Fruit fly (Drosophila melanogaster): ENCODE data around the gene SF1.

The SF1 gene

dm6 chr3R:17583658-17584460 lies 43.6 kb downstream of the SF1 start (continued):
- TF ChIP-seq CG42726 (GFP tag; IDR thresholded peaks at IDR 0.05; ENCODE audit: partially characterized antibody) (no peak), CG5180 (GFP tag; optimal IDR thresholded peaks at IDR 0.05) (no peak), seq (GFP tag; IDR thresholded peaks at IDR 0.05) (0 out of 2 replicates have a peak, but pooled peaks have one; percentile 11), Ptx1 (GFP tag; IDR thresholded peaks at IDR 0.05) (0 out of 2 replicates have a peak, but pooled peaks have one; percentile 32), dmrt99B (tag; optimal IDR thresholded peaks at IDR 0.05) (peak; percentile 71), CG18476 (GFP tag; optimal IDR thresholded peaks at IDR 0.05) (peak; percentile 11), C15 (GFP tag; IDR thresholded peaks at IDR 0.05) (no peak), CG10431 (GFP tag; optimal IDR thresholded peaks at IDR 0.05) (peak; percentile 49), CG4282 (GFP tag; optimal IDR thresholded peaks at IDR 0.05) (no peak), fd102C (GFP tag; optimal IDR thresholded peaks at IDR 0.05) (no peak), Sox100B (GFP tag; optimal IDR thresholded peaks at IDR 0.05) (peak; percentile 52), CG3995 (GFP tag; optimal IDR thresholded peaks at IDR 0.05) (no peak), Hand (GFP tag; optimal IDR thresholded peaks at IDR 0.05) (no peak), aop (GFP tag; IDR thresholded peaks at IDR 0.05) (no peak), CG6654 (GFP tag; optimal IDR thresholded peaks at IDR 0.05) (no peak), nmo (GFP tag; optimal IDR thresholded peaks at IDR 0.05) (peak; percentile 66), CG11093 (GFP tag; IDR thresholded peaks at IDR 0.05) (peak; percentile 42; the same call in 1 of the 3 replicates), CG14014 (GFP tag; IDR thresholded peaks at IDR 0.05) (no peak), ken (GFP tag; IDR thresholded peaks at IDR 0.05) (peak; percentile 15; the same call in 1 of the 3 replicates), CG2889 (GFP tag; IDR thresholded peaks at IDR 0.05) (no peak), CG18599 (GFP tag; optimal IDR thresholded peaks at IDR 0.05) (peak; percentile 37), CG13287 (GFP tag; IDR thresholded peaks at IDR 0.05; ENCODE audit: partially characterized antibody) (no peak), sd (tag; optimal IDR thresholded peaks at IDR 0.05) (peak; percentile 18), Dbx (GFP tag; IDR thresholded peaks at IDR 0.05) (no peak), CG14710 (tag; optimal IDR thresholded peaks at IDR 0.05) (peak; percentile 76), lov (optimal IDR thresholded peaks at IDR 0.05) (no peak), lov (GFP tag; IDR thresholded peaks at IDR 0.05) (0 out of 3 replicates have a peak, but pooled peaks have one; percentile 6), Fer2 (tag; optimal IDR thresholded peaks at IDR 0.05) (no peak), unpg (GFP tag; optimal IDR thresholded peaks at IDR 0.05) (peak; percentile 64), CG12942 (GFP tag; optimal IDR thresholded peaks at IDR 0.05) (peak; percentile 28), CG4424 (GFP tag; optimal IDR thresholded peaks at IDR 0.05) (peak; percentile 32), chm (GFP tag; IDR thresholded peaks at IDR 0.05) (no peak; the same call in 1 of the 2 replicates), CG31441 (GFP tag; IDR thresholded peaks at IDR 0.05) (peak; percentile 67), CG9817 (tag; optimal IDR thresholded peaks at IDR 0.05) (peak; percentile 0), CG3726 (GFP tag; IDR thresholded peaks at IDR 0.05) (0 out of 3 replicates have a peak, but pooled peaks have one; percentile 45), ranshi (GFP tag; IDR thresholded peaks at IDR 0.05) (peak; percentile 34; the same call in 1 of the 2 replicates), row (GFP tag; IDR thresholded peaks at IDR 0.05) (peak; percentile 70), Oli (tag; optimal IDR thresholded peaks at IDR 0.05) (peak; percentile 58), D19A (tag; optimal IDR thresholded peaks at IDR 0.05) (peak; percentile 59), CG15601 (tag; optimal IDR thresholded peaks at IDR 0.05) (peak; percentile 58), Bteb2 (GFP tag; optimal IDR thresholded peaks at IDR 0.05) (no peak), Hr3 (GFP tag; optimal IDR thresholded peaks at IDR 0.05) (peak; percentile 44), inv (GFP tag; IDR thresholded peaks at IDR 0.05; ENCODE audit: partially characterized antibody) (no peak), CG9437 (GFP tag; optimal IDR thresholded peaks at IDR 0.05) (peak; percentile 2), ap (GFP tag; IDR thresholded peaks at IDR 0.05) (peak; percentile 30; the same call in 1 of the 2 replicates), CG11695 (GFP tag; IDR thresholded peaks at IDR 0.05) (peak; percentile 40; the same call in 1 of the 3 replicates), CG4707 (GFP tag; optimal IDR thresholded peaks at IDR 0.05) (peak; percentile 6), Dip3 (GFP tag; optimal IDR thresholded peaks at IDR 0.05) (no peak)
